Fruit fly (Drosophila melanogaster): ENCODE data around the gene CG14610.

The CG14610 gene

dm6 chr3R:7186242-7187092 lies 42.4 kb upstream of the CG14610 start, which contains the start of the genes CG10055 and lap (continued):
- no peak for TF ChIP-seq Lim3 (GFP tag; IDR thresholded peaks at IDR 0.05)
- no peak for TF ChIP-seq eve (GFP tag; optimal IDR thresholded peaks at IDR 0.05)
- TF ChIP-seq dysf (GFP tag; IDR thresholded peaks at IDR 0.05): no peak
- no peak for TF ChIP-seq CG15073 (GFP tag; optimal IDR thresholded peaks at IDR 0.05)
- TF ChIP-seq slou (GFP tag; optimal IDR thresholded peaks at IDR 0.05): no peak
- no peak for TF ChIP-seq Lhr (GFP tag; optimal IDR thresholded peaks at IDR 0.05)
- TF ChIP-seq CG4360 (GFP tag; IDR thresholded peaks at IDR 0.05): no peak
- no peak for TF ChIP-seq CTCF (GFP tag; optimal IDR thresholded peaks at IDR 0.05)
- TF ChIP-seq esg (GFP tag; conservative IDR thresholded peaks at IDR 0.05): no peak
- peak; percentile 94 for TF ChIP-seq CG17385 (GFP tag; optimal IDR thresholded peaks at IDR 0.05)
- TF ChIP-seq ftz-f1 (GFP tag; optimal IDR thresholded peaks at IDR 0.05): no peak
- TF ChIP-seq CG6689 (GFP tag; IDR thresholded peaks at IDR 0.05): no peak
- no peak for TF ChIP-seq Camta (GFP tag; optimal IDR thresholded peaks at IDR 0.05)
- TF ChIP-seq Dek (tag; optimal IDR thresholded peaks at IDR 0.05): no peak
- TF ChIP-seq tio (GFP tag; optimal IDR thresholded peaks at IDR 0.05): no peak
- TF ChIP-seq CG33213 (GFP tag; optimal IDR thresholded peaks at IDR 0.05): no peak
- peak; percentile 99 for TF ChIP-seq her (GFP tag; optimal IDR thresholded peaks at IDR 0.05)
- no peak for TF ChIP-seq CG10431 (GFP tag; optimal IDR thresholded peaks at IDR 0.05)
- no peak for TF ChIP-seq HLH3B (GFP tag; IDR thresholded peaks at IDR 0.05)
- no peak for TF ChIP-seq ERR (GFP tag; optimal IDR thresholded peaks at IDR 0.05)
- peak; percentile 100 for TF ChIP-seq CG9437 (GFP tag; optimal IDR thresholded peaks at IDR 0.05)
- no peak for TF ChIP-seq CG9876 (GFP tag; optimal IDR thresholded peaks at IDR 0.05)
- TF ChIP-seq CG7963 (GFP tag; IDR thresholded peaks at IDR 0.05; ENCODE audit: partially characterized antibody): no peak
- TF ChIP-seq ato (GFP tag; IDR thresholded peaks at IDR 0.05; ENCODE audit: partially characterized antibody): no peak
- TF ChIP-seq caup (GFP tag; optimal IDR thresholded peaks at IDR 0.05; ENCODE audit: severe bottlenecking): no peak
- TF ChIP-seq CG10366 (GFP tag; IDR thresholded peaks at IDR 0.05): no peak
- TF ChIP-seq H2.0 (GFP tag; IDR thresholded peaks at IDR 0.05): no peak
- no peak for TF ChIP-seq psq (GFP tag; optimal IDR thresholded peaks at IDR 0.05)
- no peak for TF ChIP-seq slp2 (GFP tag; optimal IDR thresholded peaks at IDR 0.05)
- no peak for TF ChIP-seq gt (GFP tag; IDR thresholded peaks at IDR 0.05)
- TF ChIP-seq oc (tag; optimal IDR thresholded peaks at IDR 0.05): no peak
- TF ChIP-seq E2f2 (GFP tag; IDR thresholded peaks at IDR 0.05): no peak
- no peak for TF ChIP-seq CG8281 (tag; optimal IDR thresholded peaks at IDR 0.05)
- no peak for TF ChIP-seq fd96Cb (tag; optimal IDR thresholded peaks at IDR 0.05)
- TF ChIP-seq CG11695 (GFP tag; IDR thresholded peaks at IDR 0.05): no peak
- TF ChIP-seq Xrp1 (GFP tag; IDR thresholded peaks at IDR 0.05): no peak
- TF ChIP-seq CG12236 (GFP tag; optimal IDR thresholded peaks at IDR 0.05): no peak
- TF ChIP-seq unpg (GFP tag; optimal IDR thresholded peaks at IDR 0.05): no peak
- TF ChIP-seq Hsf (GFP tag; optimal IDR thresholded peaks at IDR 0.05): no peak
- peak; percentile 72 for TF ChIP-seq BEAF-32 (GFP tag; optimal IDR thresholded peaks at IDR 0.05)
- TF ChIP-seq jumu (GFP tag; optimal IDR thresholded peaks at IDR 0.05): no peak
- no peak for TF ChIP-seq sisA (GFP tag; IDR thresholded peaks at IDR 0.05)
- TF ChIP-seq CG1603 (tag; optimal IDR thresholded peaks at IDR 0.05): no peak
- TF ChIP-seq MESR4 (GFP tag; optimal IDR thresholded peaks at IDR 0.05): peak; percentile 92
- TF ChIP-seq Hr51 (GFP tag; optimal IDR thresholded peaks at IDR 0.05): no peak
- no peak for TF ChIP-seq gem (tag; optimal IDR thresholded peaks at IDR 0.05)
- TF ChIP-seq lbe (GFP tag; optimal IDR thresholded peaks at IDR 0.05): no peak
- TF ChIP-seq croc (GFP tag; conservative IDR thresholded peaks at IDR 0.05): no peak
- TF ChIP-seq ara (GFP tag; IDR thresholded peaks at IDR 0.05): no peak
- no peak for TF ChIP-seq Poxn (GFP tag; IDR thresholded peaks at IDR 0.05)
- no peak for TF ChIP-seq CG3065 (GFP tag; optimal IDR thresholded peaks at IDR 0.05)
